Worm (Caenorhabditis elegans) whole organism, L1 larva: ENCODE measurements around the gene T16D1.1.

ENCODE experiments used
- ama-1 ChIP-seq: fragments of 150-350 bp; optimal IDR thresholded peaks from 2 replicates; lab custom pipeline; 2014
- lin-13 ChIP-seq: fragments of 150-350 bp; optimal IDR thresholded peaks from 2 replicates; lab custom pipeline; 2014; ENCODE audit warnings: missing biosample characterization, missing genetic modification reagents, missing genetic modification characterization
- lin-14 ChIP-seq: fragments of 200-800 bp; sonication (Bioruptor generic); optimal IDR thresholded peaks from 2 replicates; lab custom pipeline; 2018; ENCODE audit warnings: mild to moderate bottlenecking, missing genetic modification characterization, moderate library complexity, missing compliant biosample characterization
- lsy-2 ChIP-seq, 2 experiments: fragments of 150-350 bp; optimal IDR thresholded peaks; 2 replicates each; lab custom pipeline; 2014; ENCODE audit warnings: missing biosample characterization in 2 of 2, missing genetic modification characterization in 2 of 2
- mdl-1 ChIP-seq, 2 experiments: fragments of 150-350 bp; optimal IDR thresholded peaks; 2 replicates each; lab custom pipeline; 2014 to 2017; ENCODE audit warnings: missing biosample characterization in 2 of 2, missing genetic modification characterization in 2 of 2, inconsistent platforms in 1 of 2
- nhr-11 ChIP-seq: fragments of 150-350 bp; optimal IDR thresholded peaks from 2 replicates; lab custom pipeline; 2014; ENCODE audit warnings: missing biosample characterization, missing genetic modification characterization
- nhr-90 ChIP-seq: sonication (generic microtip); optimal IDR thresholded peaks from 2 replicates; lab custom pipeline; 2016; ENCODE audit warnings: mild to moderate bottlenecking, missing genetic modification characterization, missing compliant biosample characterization; ENCODE audit not compliant: poor library complexity
- skn-1 ChIP-seq: fragments of 150-350 bp; optimal IDR thresholded peaks from 2 replicates; lab custom pipeline; 2014; ENCODE audit warnings: missing biosample characterization, missing genetic modification characterization
- snpc-4 ChIP-seq: fragments of 150-350 bp; optimal IDR thresholded peaks from 2 replicates; lab custom pipeline; 2014; ENCODE audit warnings: missing biosample characterization, missing genetic modification characterization
- xbp-1 ChIP-seq: sonication (generic microtip); optimal IDR thresholded peaks from 2 replicates; lab custom pipeline; 2016; ENCODE audit warnings: missing genetic modification characterization, missing compliant biosample characterization

- TF ChIP-seq xbp-1 (tag; lab: Kevin White, UChicago) (no peak), snpc-4 (no peak), lin-13 (GFP tag; lab: Kevin White, UChicago) (no peak), lsy-2 (tag; optimal IDR thresholded peaks at IDR 0.05; lab: Kevin White, UChicago) (no peak), ama-1 (lab: Kevin White, UChicago) (no peak), skn-1 (tag; lab: Kevin White, UChicago) (no peak), nhr-90 (tag; lab: Kevin White, UChicago) (no peak), nhr-11 (tag; lab: Kevin White, UChicago) (no peak), lin-14 (GFP tag; lab: Kevin White, UChicago) (no peak), mdl-1 (tag; optimal IDR thresholded peaks at IDR 0.05; lab: Kevin White, UChicago) (no peak)
Observed at ce11 chrII:5285029-5285428, 43.6 kb upstream of the T16D1.1 start, which contains the start of gene gur-5.
